Worm (Caenorhabditis elegans): Measurements from ENCODE around the gene C26F1.3.

C26F1.3 gene

DNA sequence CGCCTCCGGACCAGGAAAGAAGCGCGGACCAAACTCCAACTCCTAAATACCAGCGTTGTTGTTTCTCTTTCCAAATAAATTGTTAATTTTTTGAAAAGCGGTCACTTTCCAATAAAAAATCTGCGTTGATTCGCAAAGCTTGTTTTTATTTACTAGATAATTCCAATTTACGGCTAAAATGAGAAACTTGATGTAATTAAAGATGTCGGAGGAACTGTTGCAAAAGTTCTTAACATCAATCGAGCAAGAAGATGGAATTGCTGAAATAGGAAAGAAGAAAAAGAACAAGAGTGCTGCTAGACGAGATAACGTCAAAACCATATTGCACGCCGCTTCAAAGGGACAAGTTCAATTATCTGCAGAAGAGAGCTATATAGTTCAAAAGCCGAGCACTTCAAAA, at the start of gene C26F1.3:
TSS of gene C26F1.3 (plus strand) at position 203 of the 400 bp plus-strand sequence.
- TF ChIP-seq cebp-1 (GFP tag; IDR thresholded peaks at IDR 0.05) (no peak), cebp-1 (tag; optimal IDR thresholded peaks at IDR 0.05) (no peak), B0019.2 (GFP tag; conservative IDR thresholded peaks at IDR 0.05) (no peak), madf-8 (GFP tag; conservative IDR thresholded peaks at IDR 0.05) (no peak), attf-5 (GFP tag; optimal IDR thresholded peaks at IDR 0.05) (no peak), hlh-12 (tag; optimal IDR thresholded peaks at IDR 0.05) (no peak), egrh-3 (GFP tag; IDR thresholded peaks at IDR 0.05) (no peak), die-1 (tag; optimal IDR thresholded peaks at IDR 0.05) (no peak), Y56A3A.18 (GFP tag; IDR thresholded peaks at IDR 0.05) (0 out of 2 replicates have a peak, but pooled peaks have one; percentile 15), sea-2 (GFP tag; IDR thresholded peaks at IDR 0.05) (no peak), chd-7 (tag; optimal IDR thresholded peaks at IDR 0.05) (no peak), aptf-3 (GFP tag; IDR thresholded peaks at IDR 0.05) (no peak), ceh-27 (GFP tag; optimal IDR thresholded peaks at IDR 0.05) (no peak), B0035.1 (tag; optimal IDR thresholded peaks at IDR 0.05) (no peak), akir-1 (GFP tag; optimal IDR thresholded peaks at IDR 0.05) (no peak), K11D2.4 (GFP tag; IDR thresholded peaks at IDR 0.05) (no peak), F33H1.4 (GFP tag; IDR thresholded peaks at IDR 0.05) (no peak), repo-1 (tag; optimal IDR thresholded peaks at IDR 0.05) (peak; percentile 51), ZK185.1 (tag; optimal IDR thresholded peaks at IDR 0.05; ENCODE audit: poor library complexity, severe bottlenecking) (no peak), somi-1 (GFP tag; optimal IDR thresholded peaks at IDR 0.05) (no peak), F49E8.2 (tag; optimal IDR thresholded peaks at IDR 0.05; ENCODE audit: insufficient read depth) (peak; percentile 19), egl-44 (GFP tag; IDR thresholded peaks at IDR 0.05) (no peak), F23B12.7 (tag; optimal IDR thresholded peaks at IDR 0.05; ENCODE audit: insufficient read depth) (no peak), ceh-79 (tag; optimal IDR thresholded peaks at IDR 0.05) (no peak), ceh-40 (GFP tag; IDR thresholded peaks at IDR 0.05) (no peak), ztf-18 (tag; optimal IDR thresholded peaks at IDR 0.05) (no peak), nfyb-1 (GFP tag; IDR thresholded peaks at IDR 0.05) (0 out of 2 replicates have a peak, but pooled peaks have one; percentile 47), F52B5.7 (tag; optimal IDR thresholded peaks at IDR 0.05) (no peak), B0261.1 (tag; optimal IDR thresholded peaks at IDR 0.05) (no peak), ama-1 (optimal IDR thresholded peaks at IDR 0.05) (no peak), ama-1 (GFP tag; optimal IDR thresholded peaks at IDR 0.05) (peak in 1 of 2 experiments; percentile 53), D2030.7 (GFP tag; IDR thresholded peaks at IDR 0.05) (no peak), nhr-179 (tag; optimal IDR thresholded peaks at IDR 0.05) (no peak), let-526 (GFP tag; IDR thresholded peaks at IDR 0.05) (no peak), him-1 (tag; optimal IDR thresholded peaks at IDR 0.05) (no peak), unc-62 (GFP tag; optimal IDR thresholded peaks at IDR 0.05) (no peak), ztf-22 (GFP tag; optimal IDR thresholded peaks at IDR 0.05) (no peak), hsf-1 (GFP tag; IDR thresholded peaks at IDR 0.05) (peak; percentile 81), F22D6.2 (tag; optimal IDR thresholded peaks at IDR 0.05) (no peak), pha-4 (tag; optimal IDR thresholded peaks at IDR 0.05) (no peak), hmg-20 (GFP tag; IDR thresholded peaks at IDR 0.05) (no peak), F57A8.1 (GFP tag; optimal IDR thresholded peaks at IDR 0.05) (no peak), xnd-1 (tag; optimal IDR thresholded peaks at IDR 0.05) (no peak), unc-130 (GFP tag; optimal IDR thresholded peaks at IDR 0.05) (no peak), Y95B8A.8 (GFP tag; IDR thresholded peaks at IDR 0.05) (no peak), nfya-1 (tag; optimal IDR thresholded peaks at IDR 0.05; ENCODE audit: borderline replicate concordance, insufficient read depth) (no peak), lsl-1 (GFP tag; optimal IDR thresholded peaks at IDR 0.05) (no peak), sptf-2 (GFP tag; optimal IDR thresholded peaks at IDR 0.05) (no peak), C06A6.2 (GFP tag; conservative IDR thresholded peaks at IDR 0.05) (no peak), zfh-2 (GFP tag; conservative IDR thresholded peaks at IDR 0.05) (no peak)

All from whole organism, young adult.